Fruit fly (Drosophila melanogaster) whole organism, embryonic: ENCODE measurements around the gene DppIII.
A peak's percentile ranks its signal among the peaks of the same experiment; 100 is the strongest.

Experiments
- B-H2 ChIP-seq: fragments of 200-800 bp; sonication (Bioruptor generic); optimal IDR thresholded peaks from 2 replicates; lab custom pipeline; 2018; ENCODE audit warnings: missing biosample characterization, mild to moderate bottlenecking, missing genetic modification characterization
- CG10267 ChIP-seq: fragments of 200-800 bp; sonication (Bioruptor generic); optimal IDR thresholded peaks from 2 replicates; lab custom pipeline; 2018; ENCODE audit warnings: missing biosample characterization, mild to moderate bottlenecking, missing genetic modification characterization, moderate library complexity
- CG10321 ChIP-seq: fragments of 200-800 bp; sonication (Bioruptor generic); IDR thresholded peaks from 2 replicates; pipeline ENCODE4 v1.3.6; 2022; ENCODE audit warnings: missing biosample characterization, missing genetic modification characterization
- CG13287 ChIP-seq: fragments of 200-800 bp; sonication (Bioruptor generic); IDR thresholded peaks from 2 replicates; pipeline ENCODE4 v1.3.6; 2022; ENCODE audit warnings: missing biosample characterization, missing genetic modification characterization; ENCODE audit not compliant: partially characterized antibody
- CG15514 ChIP-seq: fragments of 200-800 bp; sonication (Bioruptor generic); optimal IDR thresholded peaks from 3 replicates; lab custom pipeline; 2017; ENCODE audit warnings: missing biosample characterization, missing genetic modification characterization, mild to moderate bottlenecking, moderate library complexity, missing genetic modification reagents
- CG17612 ChIP-seq: fragments of 200-800 bp; sonication (Bioruptor generic); IDR thresholded peaks from 2 replicates; pipeline ENCODE4 v1.3.6; 2022; ENCODE audit warnings: missing biosample characterization, missing genetic modification characterization
- CG2678 ChIP-seq: fragments of 200-800 bp; sonication (Bioruptor generic); optimal IDR thresholded peaks from 3 replicates; lab custom pipeline; 2019; ENCODE audit warnings: missing biosample characterization, mild to moderate bottlenecking, missing genetic modification characterization, moderate library complexity
- CG30020 ChIP-seq: fragments of 200-800 bp; optimal IDR thresholded peaks from 2 replicates; lab custom pipeline; 2019; ENCODE audit warnings: missing biosample characterization, mild to moderate bottlenecking, missing genetic modification characterization, moderate library complexity
- CG3065 ChIP-seq: fragments of 200-800 bp; sonication (Bioruptor generic); optimal IDR thresholded peaks from 2 replicates; lab custom pipeline; 2016; ENCODE audit warnings: missing biosample characterization, missing genetic modification characterization
- CG34224 ChIP-seq: fragments of 200-800 bp; sonication (Bioruptor generic); IDR thresholded peaks from 3 replicates; pipeline ENCODE4 v1.3.6; 2022; ENCODE audit warnings: missing biosample characterization, missing genetic modification characterization; ENCODE audit not compliant: partially characterized antibody
- CG42726 ChIP-seq: fragments of 200-800 bp; sonication (Bioruptor generic); IDR thresholded peaks from 2 replicates; pipeline ENCODE4 v1.3.6; 2022; ENCODE audit warnings: missing biosample characterization, missing genetic modification characterization; ENCODE audit not compliant: partially characterized antibody
- CG43689 ChIP-seq: fragments of 200-800 bp; sonication (Bioruptor generic); IDR thresholded peaks from 2 replicates; pipeline ENCODE4 v1.3.6; 2022; ENCODE audit warnings: missing biosample characterization, missing genetic modification characterization
- CG5953 ChIP-seq: fragments of 200-800 bp; sonication (Bioruptor generic); IDR thresholded peaks from 2 replicates; pipeline ENCODE4 v1.3.6; 2022; ENCODE audit warnings: missing biosample characterization, missing genetic modification characterization
- CG6683 ChIP-seq: fragments of 200-800 bp; sonication (Bioruptor generic); optimal IDR thresholded peaks from 2 replicates; lab custom pipeline; 2017; ENCODE audit warnings: missing biosample characterization, mild to moderate bottlenecking, missing genetic modification characterization, missing genetic modification reagents
- CG7271 ChIP-seq: fragments of 200-800 bp; sonication (Bioruptor generic); optimal IDR thresholded peaks from 2 replicates; lab custom pipeline; 2018; ENCODE audit warnings: missing biosample characterization, mild to moderate bottlenecking, missing genetic modification characterization, moderate library complexity
- CG7963 ChIP-seq: fragments of 200-800 bp; sonication (Bioruptor generic); IDR thresholded peaks from 3 replicates; pipeline ENCODE4 v1.3.6; 2022; ENCODE audit warnings: missing biosample characterization, missing genetic modification characterization; ENCODE audit not compliant: partially characterized antibody
- CG8388 ChIP-seq: fragments of 200-800 bp; sonication (Bioruptor generic); optimal IDR thresholded peaks from 2 replicates; lab custom pipeline; 2019; ENCODE audit warnings: missing biosample characterization, mild to moderate bottlenecking, missing genetic modification characterization, moderate library complexity
- CG8944 ChIP-seq: fragments of 200-800 bp; sonication (Bioruptor generic); optimal IDR thresholded peaks from 3 replicates; lab custom pipeline; 2016; ENCODE audit warnings: missing biosample characterization, missing genetic modification characterization
- CHES-1-like ChIP-seq: fragments of 200-800 bp; sonication (Bioruptor generic); optimal IDR thresholded peaks from 2 replicates; lab custom pipeline; 2016; ENCODE audit warnings: missing biosample characterization, missing genetic modification characterization
- Dek ChIP-seq: fragments of 200-800 bp; sonication (Bioruptor generic); optimal IDR thresholded peaks from 3 replicates; lab custom pipeline; 2019; ENCODE audit warnings: missing biosample characterization, mild to moderate bottlenecking, missing genetic modification characterization, moderate library complexity
- Dip2 ChIP-seq: fragments of 200-800 bp; sonication (Bioruptor generic); IDR thresholded peaks from 2 replicates; pipeline ENCODE4 v1.3.6; 2022; ENCODE audit warnings: missing biosample characterization, missing genetic modification characterization
- Eip74EF ChIP-seq, 2 experiments: fragments of 200-800 bp in 1 of 2; fragments of >200 bp in 1 of 2; sonication (Bioruptor generic) in 1 of 2; optimal IDR thresholded peaks; 2 replicates each; lab custom pipeline; 2017 to 2019; ENCODE audit warnings: missing biosample characterization in 2 of 2, missing genetic modification characterization in 2 of 2, mild to moderate bottlenecking in 1 of 2, moderate library complexity in 1 of 2
- Fer2 ChIP-seq: fragments of 200-800 bp; sonication (Bioruptor generic); optimal IDR thresholded peaks from 2 replicates; lab custom pipeline; 2018; ENCODE audit warnings: missing biosample characterization, mild to moderate bottlenecking, missing genetic modification characterization, moderate library complexity
- Mad ChIP-seq: fragments of 200-800 bp; sonication (Bioruptor generic); optimal IDR thresholded peaks from 2 replicates; lab custom pipeline; 2016; ENCODE audit warnings: missing biosample characterization, missing genetic modification characterization
- Med ChIP-seq: fragments of 200-800 bp; sonication (Bioruptor generic); peaks from one replicate; lab custom pipeline; 2016; ENCODE audit warnings: missing biosample characterization, missing genetic modification characterization, mild to moderate bottlenecking, inconsistent platforms, moderate library complexity
- Taf1 ChIP-seq: fragments of 200-800 bp; sonication (Bioruptor generic); IDR thresholded peaks from 2 replicates; pipeline ENCODE4 v1.3.6; 2022; ENCODE audit warnings: missing biosample characterization, missing genetic modification characterization
- YL-1 ChIP-seq: fragments of 200-800 bp; sonication (Bioruptor generic); optimal IDR thresholded peaks from 3 replicates; lab custom pipeline; 2017; ENCODE audit warnings: missing biosample characterization, mild to moderate bottlenecking, missing genetic modification characterization
- abd-A ChIP-seq: fragments of 200-800 bp; sonication (Bioruptor generic); optimal IDR thresholded peaks from 3 replicates; lab custom pipeline; 2019; ENCODE audit warnings: missing biosample characterization, mild to moderate bottlenecking, missing genetic modification characterization, moderate library complexity
- ato ChIP-seq: fragments of 200-800 bp; sonication (Bioruptor generic); IDR thresholded peaks from 2 replicates; pipeline ENCODE4 v1.3.6; 2022; ENCODE audit warnings: missing biosample characterization, missing genetic modification characterization; ENCODE audit not compliant: partially characterized antibody
- cas ChIP-seq: fragments of 200-800 bp; sonication (Bioruptor generic); IDR thresholded peaks from 2 replicates; pipeline ENCODE4 v1.3.6; 2022; ENCODE audit warnings: missing biosample characterization, missing genetic modification characterization
- da ChIP-seq: fragments of 200-800 bp; sonication (Bioruptor generic); optimal IDR thresholded peaks from 2 replicates; lab custom pipeline; 2016; ENCODE audit warnings: missing biosample characterization, missing genetic modification characterization
- ems ChIP-seq: fragments of 200-800 bp; sonication (Bioruptor generic); optimal IDR thresholded peaks from 3 replicates; lab custom pipeline; 2016; ENCODE audit warnings: missing biosample characterization, missing genetic modification characterization
- en ChIP-seq: fragments of 200-800 bp; sonication (Bioruptor generic); optimal IDR thresholded peaks from 2 replicates; lab custom pipeline; 2016; ENCODE audit warnings: missing biosample characterization, missing genetic modification characterization
- inv ChIP-seq: fragments of 200-800 bp; sonication (Bioruptor generic); IDR thresholded peaks from 2 replicates; pipeline ENCODE4 v1.3.6; 2022; ENCODE audit warnings: missing biosample characterization, missing genetic modification characterization; ENCODE audit not compliant: partially characterized antibody
- lab ChIP-seq: fragments of 200-800 bp; sonication (Bioruptor generic); optimal IDR thresholded peaks from 3 replicates; lab custom pipeline; 2017; ENCODE audit warnings: missing biosample characterization, missing genetic modification characterization, mild to moderate bottlenecking, moderate library complexity, missing genetic modification reagents
- lbe ChIP-seq: fragments of 200-800 bp; sonication (Bioruptor generic); optimal IDR thresholded peaks from 2 replicates; lab custom pipeline; 2016; ENCODE audit warnings: missing biosample characterization, mild to moderate bottlenecking, missing genetic modification characterization
- lov ChIP-seq, 2 experiments: fragments of 200-800 bp in 1 of 2; fragments of >200 bp in 1 of 2; sonication (Bioruptor generic) in 1 of 2; IDR thresholded peaks in 1 of 2; optimal IDR thresholded peaks in 1 of 2; 2 replicates in 1 of 2; 3 replicates in 1 of 2; pipeline versions ENCODE4 v1.3.6 to Lab custom; 2017 to 2022; ENCODE audit warnings: missing biosample characterization in 1 of 2, missing genetic modification characterization in 1 of 2
- luna ChIP-seq: fragments of 200-800 bp; sonication (Bioruptor generic); optimal IDR thresholded peaks from 2 replicates; lab custom pipeline; 2016; ENCODE audit warnings: missing biosample characterization, missing genetic modification characterization
- nmo ChIP-seq: fragments of 200-800 bp; sonication (Bioruptor generic); optimal IDR thresholded peaks from 2 replicates; lab custom pipeline; 2018; ENCODE audit warnings: missing biosample characterization, mild to moderate bottlenecking, missing genetic modification characterization, moderate library complexity
- prd ChIP-seq, 3 experiments: fragments of >200 bp in 2 of 3; fragments of 200-800 bp in 1 of 3; sonication (Bioruptor generic) in 1 of 3; optimal IDR thresholded peaks in 2 of 3; IDR thresholded peaks in 1 of 3; 2 replicates in 2 of 3; 3 replicates in 1 of 3; pipeline versions ENCODE4 v1.3.6 to Lab custom; 2017 to 2022; ENCODE audit warnings: missing biosample characterization in 1 of 3, missing genetic modification characterization in 1 of 3
- pzg ChIP-seq: fragments of 200-800 bp; sonication (Bioruptor generic); optimal IDR thresholded peaks from 3 replicates; lab custom pipeline; 2018; ENCODE audit warnings: missing biosample characterization, mild to moderate bottlenecking, missing genetic modification characterization, moderate library complexity
- ranshi ChIP-seq: fragments of 200-800 bp; sonication (Bioruptor generic); IDR thresholded peaks from 2 replicates; pipeline ENCODE4 v1.3.6; 2022; ENCODE audit warnings: missing biosample characterization, missing genetic modification characterization
- shn ChIP-seq: fragments of 200-800 bp; sonication (Bioruptor generic); optimal IDR thresholded peaks from 3 replicates; lab custom pipeline; 2016; ENCODE audit warnings: missing biosample characterization, missing genetic modification characterization
- sima ChIP-seq: fragments of 200-800 bp; sonication (Bioruptor generic); optimal IDR thresholded peaks from 2 replicates; lab custom pipeline; 2016; ENCODE audit warnings: missing biosample characterization, missing genetic modification characterization
- tin ChIP-seq: fragments of 200-800 bp; sonication (Bioruptor generic); optimal IDR thresholded peaks from 3 replicates; lab custom pipeline; 2016; ENCODE audit warnings: missing biosample characterization, missing genetic modification characterization
- tll ChIP-seq, 2 experiments: fragments of 200-800 bp in 1 of 2; fragments of >200 bp in 1 of 2; sonication (Bioruptor generic) in 1 of 2; optimal IDR thresholded peaks; 2 replicates each; lab custom pipeline; 2017 to 2019; ENCODE audit warnings: missing biosample characterization in 2 of 2, missing genetic modification characterization in 2 of 2, mild to moderate bottlenecking in 1 of 2, moderate library complexity in 1 of 2
- trh ChIP-seq: fragments of 200-800 bp; sonication (Bioruptor generic); optimal IDR thresholded peaks from 2 replicates; lab custom pipeline; 2016; ENCODE audit warnings: missing biosample characterization, missing genetic modification characterization
- unc-4 ChIP-seq: fragments of 200-800 bp; sonication (Bioruptor generic); IDR thresholded peaks from 2 replicates; pipeline ENCODE4 v1.3.6; 2022; ENCODE audit warnings: missing biosample characterization, missing genetic modification characterization; ENCODE audit not compliant: partially characterized antibody

DppIII gene

DNA sequence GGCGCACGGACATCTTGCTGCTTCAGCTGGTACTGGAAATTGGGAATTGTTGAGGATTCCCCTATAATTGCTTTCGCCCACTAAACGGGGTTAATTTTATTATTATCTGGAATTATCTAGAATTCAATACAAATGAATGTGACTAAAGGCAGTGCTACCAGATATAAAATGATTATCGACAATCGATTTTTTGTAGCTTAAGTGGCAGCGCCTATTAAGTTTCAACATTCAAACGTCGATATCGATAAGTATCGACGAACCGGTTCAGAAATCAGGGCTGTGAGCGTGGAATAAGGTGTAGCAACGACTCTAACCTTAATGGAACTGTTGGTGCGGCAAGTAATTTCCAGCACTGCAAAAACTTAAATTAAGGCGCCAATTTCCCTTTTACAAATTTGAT, 39.1 kb upstream of the DppIII start, which contains the start of gene Sgt1 (continued):
- TF ChIP-seq sima (GFP tag; lab: Kevin White, UChicago) (no peak), trh (no peak), CG6683 (GFP tag; lab: Kevin White, UChicago) (no peak), CG10267 (tag; lab: Kevin White, UChicago) (peak; percentile 98), nmo (GFP tag; lab: Kevin White, UChicago) (peak; percentile 66), Eip74EF (GFP tag; optimal IDR thresholded peaks at IDR 0.05; lab: Kevin White, UChicago) (no peak), abd-A (tag; lab: Kevin White, UChicago) (no peak), tll (GFP tag; optimal IDR thresholded peaks at IDR 0.05; lab: Kevin White, UChicago) (peak in 1 of 2 experiments; percentile 50), CG43689 (GFP tag; lab: Robert Waterston, UW) (no peak), lov (optimal IDR thresholded peaks at IDR 0.05; lab: Kevin White, UChicago) (no peak), lov (GFP tag; IDR thresholded peaks at IDR 0.05; lab: Robert Waterston, UW) (no peak), B-H2 (GFP tag; lab: Kevin White, UChicago) (peak; percentile 88), YL-1 (GFP tag; lab: Kevin White, UChicago) (peak; percentile 87), CG10321 (GFP tag; lab: Robert Waterston, UW) (no peak), lab (GFP tag; lab: Kevin White, UChicago) (no peak), en (GFP tag; lab: Kevin White, UChicago) (no peak), unc-4 (GFP tag; lab: Robert Waterston, UW) (peak; percentile 78), CHES-1-like (GFP tag; lab: Kevin White, UChicago) (peak; percentile 47), Mad (GFP tag; lab: Kevin White, UChicago) (peak; percentile 34), shn (GFP tag; lab: Kevin White, UChicago) (peak; percentile 50), ranshi (GFP tag; lab: Robert Waterston, UW) (no peak), CG30020 (tag; lab: Kevin White, UChicago) (peak; percentile 45), Dek (peak; percentile 29), CG15514 (GFP tag; lab: Kevin White, UChicago) (peak; percentile 99), CG8944 (peak; percentile 33), CG2678 (tag; lab: Kevin White, UChicago) (no peak), pzg (GFP tag; lab: Kevin White, UChicago) (peak; percentile 99), CG13287 (peak; percentile 85), Taf1 (GFP tag; lab: Robert Waterston, UW) (no peak), tin (peak; percentile 23), inv (GFP tag; lab: Robert Waterston, UW) (peak; percentile 67), Dip2 (GFP tag; lab: Robert Waterston, UW) (no peak), luna (GFP tag; lab: Kevin White, UChicago) (no peak), CG7271 (no peak), ato (GFP tag; lab: Robert Waterston, UW) (peak; percentile 99), CG3065 (GFP tag; lab: Kevin White, UChicago) (no peak), CG7963 (GFP tag; lab: Robert Waterston, UW) (peak; percentile 91), CG8388 (GFP tag; lab: Kevin White, UChicago) (no peak), CG42726 (GFP tag; lab: Robert Waterston, UW) (peak; percentile 71), Med (GFP tag; lab: Kevin White, UChicago) (peak; percentile 96), CG17612 (GFP tag; lab: Robert Waterston, UW) (no peak), lbe (GFP tag; lab: Kevin White, UChicago) (no peak), cas (no peak), da (GFP tag; lab: Kevin White, UChicago) (no peak), CG34224 (GFP tag; lab: Robert Waterston, UW) (peak; percentile 89), Fer2 (tag; lab: Kevin White, UChicago) (peak; percentile 14), CG5953 (GFP tag; lab: Robert Waterston, UW) (no peak; the same call in 1 of the 2 replicates), prd (optimal IDR thresholded peaks at IDR 0.05; lab: Kevin White, UChicago) (no peak), prd (GFP tag; IDR thresholded peaks at IDR 0.05; lab: Robert Waterston, UW) (no peak), ems (GFP tag; lab: Kevin White, UChicago) (peak; percentile 24)
